Worm (Caenorhabditis elegans) whole organism, young adult: ENCODE measurements around the gene Y38E10A.17.
A peak's percentile ranks its signal among the peaks of the same experiment; 100 is the strongest.

Experiments
- D2030.7 ChIP-seq: fragments of 200-800 bp; sonication (Bioruptor generic); IDR thresholded peaks from 2 replicates; pipeline ENCODE4 v1.3.6; 2022; ENCODE audit warnings: missing genetic modification reagents, missing genetic modification characterization, missing compliant biosample characterization
- F55B11.4 ChIP-seq: sonication (generic microtip); optimal IDR thresholded peaks from 2 replicates; lab custom pipeline; 2016; ENCODE audit warnings: missing compliant biosample characterization, missing genetic modification characterization, borderline replicate concordance; ENCODE audit not compliant: insufficient read depth
- K11D2.4 ChIP-seq: fragments of 200-800 bp; sonication (Bioruptor generic); IDR thresholded peaks from 2 replicates; pipeline ENCODE4 v1.3.6; 2022; ENCODE audit warnings: missing genetic modification reagents, missing genetic modification characterization, missing compliant biosample characterization
- Y53F4B.3 ChIP-seq: fragments of 200-800 bp; sonication (Bioruptor generic); IDR thresholded peaks from 2 replicates; pipeline ENCODE4 v1.3.6; 2022; ENCODE audit warnings: missing genetic modification reagents, missing genetic modification characterization, missing compliant biosample characterization
- ZK185.1 ChIP-seq: sonication (generic microtip); optimal IDR thresholded peaks from 2 replicates; lab custom pipeline; 2016; ENCODE audit warnings: mild to moderate bottlenecking, missing genetic modification characterization, missing compliant biosample characterization; ENCODE audit not compliant: poor library complexity, severe bottlenecking
- ccch-3 ChIP-seq: fragments of 200-800 bp; sonication (Bioruptor generic); optimal IDR thresholded peaks from 2 replicates; lab custom pipeline; 2018; ENCODE audit warnings: mild to moderate bottlenecking, missing genetic modification characterization, missing compliant biosample characterization
- egrh-3 ChIP-seq: fragments of 200-800 bp; sonication (Bioruptor generic); IDR thresholded peaks from 2 replicates; pipeline ENCODE4 v1.3.6; 2022; ENCODE audit warnings: missing genetic modification reagents, missing genetic modification characterization, missing compliant biosample characterization
- lin-26 ChIP-seq: fragments of 200-800 bp; sonication (Bioruptor generic); IDR thresholded peaks from 2 replicates; pipeline ENCODE4 v1.3.6; 2022; ENCODE audit warnings: missing genetic modification reagents, missing genetic modification characterization, missing compliant biosample characterization
- lsl-1 ChIP-seq: fragments of 200-800 bp; sonication (Bioruptor generic); optimal IDR thresholded peaks from 2 replicates; lab custom pipeline; 2018; ENCODE audit warnings: mild to moderate bottlenecking, missing genetic modification characterization, moderate library complexity, missing compliant biosample characterization
- snpc-1.3 ChIP-seq: sonication (generic microtip); optimal IDR thresholded peaks from 2 replicates; lab custom pipeline; 2017; ENCODE audit warnings: missing genetic modification characterization, mild to moderate bottlenecking, missing compliant biosample characterization, antibody characterized with exemption, moderate library complexity, missing genotype, missing genetic modification reagents; ENCODE audit not compliant: insufficient read depth
- unc-130 ChIP-seq: sonication (generic microtip); optimal IDR thresholded peaks from 2 replicates; lab custom pipeline; 2016; ENCODE audit warnings: missing genetic modification reagents, missing genetic modification characterization, missing compliant biosample characterization
- ztf-18 ChIP-seq: sonication (generic microtip); optimal IDR thresholded peaks from 2 replicates; lab custom pipeline; 2016; ENCODE audit warnings: missing genotype, mild to moderate bottlenecking, missing genetic modification characterization, missing compliant biosample characterization

Y38E10A.17 gene

DNA sequence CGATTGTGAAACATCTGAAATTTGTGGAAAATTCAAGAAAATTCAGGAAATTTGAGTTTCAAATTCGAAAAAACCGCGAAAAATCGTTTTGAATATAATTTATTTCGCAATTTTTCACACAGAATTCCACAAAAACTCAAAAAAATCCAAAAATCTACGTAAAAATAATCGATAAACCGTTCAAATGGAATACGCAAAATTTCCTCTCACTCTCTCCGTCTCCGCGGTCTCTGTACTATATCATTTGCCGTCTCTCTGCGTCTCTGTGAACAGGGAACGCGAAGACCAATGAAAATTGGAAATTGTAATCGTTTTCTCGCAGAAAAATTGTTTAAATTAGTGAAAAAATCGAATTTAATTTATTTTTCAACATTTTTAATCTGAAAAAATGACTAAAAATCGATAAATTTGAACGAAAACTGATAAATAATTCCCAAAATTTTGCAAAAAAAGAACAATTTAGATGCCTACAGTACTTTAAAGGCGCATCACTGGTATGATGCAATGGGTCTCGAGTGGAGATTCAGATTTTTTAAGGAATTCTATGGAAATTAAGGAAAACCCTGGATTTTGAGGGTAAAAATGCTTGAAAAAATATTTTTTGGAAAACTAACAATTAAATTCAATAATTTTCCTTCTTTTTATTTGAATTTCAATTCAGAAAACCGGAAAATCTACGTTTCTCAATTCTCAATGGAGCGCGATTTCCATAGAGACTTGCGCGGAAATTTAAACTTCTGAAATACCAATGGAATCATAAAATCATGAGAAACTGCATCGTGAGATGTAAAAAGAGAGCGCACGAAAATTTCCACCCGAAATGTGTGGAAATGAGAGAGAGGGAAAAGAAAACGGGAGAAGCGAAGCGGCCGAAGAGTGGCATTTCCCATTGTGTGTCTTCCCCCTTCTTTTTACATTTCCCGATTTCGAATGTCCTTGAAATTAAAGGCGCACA is 30.7 kb downstream of the Y38E10A.17 start, which contains the start of the genes ceh-100 and lips-15 (continued):
- TF ChIP-seq F55B11.4 (no peak), ccch-3 (GFP tag; lab: Kevin White, UChicago) (no peak), lin-26 (GFP tag; lab: Robert Waterston, UW) (no peak), unc-130 (GFP tag; lab: Kevin White, UChicago) (no peak), ZK185.1 (tag; lab: Kevin White, UChicago) (no peak), Y53F4B.3 (GFP tag; lab: Robert Waterston, UW) (no peak), K11D2.4 (GFP tag; lab: Robert Waterston, UW) (no peak), D2030.7 (GFP tag; lab: Robert Waterston, UW) (peak; percentile 46; the same call in 1 of the 2 replicates), egrh-3 (GFP tag; lab: Robert Waterston, UW) (no peak), ztf-18 (tag; lab: Kevin White, UChicago) (no peak), lsl-1 (GFP tag; lab: Kevin White, UChicago) (peak; percentile 84), snpc-1.3 (tag; lab: Kevin White, UChicago) (no peak)
